Fruit fly (Drosophila melanogaster) whole organism, adult: ENCODE measurements around the gene CG2321.

ENCODE experiments used
- CG11617 ChIP-seq: fragments of 200-800 bp; sonication (Bioruptor generic); optimal IDR thresholded peaks from 2 replicates; lab custom pipeline; 2017; ENCODE audit warnings: mild to moderate bottlenecking, missing biosample characterization, missing genetic modification reagents, missing genetic modification characterization
- CG12768 ChIP-seq: fragments of 200-800 bp; sonication (Bioruptor generic); optimal IDR thresholded peaks from 2 replicates; lab custom pipeline; 2017; ENCODE audit warnings: missing biosample characterization, missing genetic modification characterization, mild to moderate bottlenecking, moderate library complexity, missing genetic modification reagents
- CG14711 ChIP-seq: fragments of 200-800 bp; sonication (Bioruptor generic); optimal IDR thresholded peaks from 2 replicates; lab custom pipeline; 2018; ENCODE audit warnings: missing biosample characterization, mild to moderate bottlenecking, missing genetic modification characterization, moderate library complexity
- CG1620 ChIP-seq: fragments of 200-800 bp; sonication (Bioruptor generic); optimal IDR thresholded peaks from 2 replicates; lab custom pipeline; 2016; ENCODE audit warnings: missing biosample characterization, missing genetic modification characterization
- CG33017 ChIP-seq: fragments of 200-800 bp; sonication (Bioruptor generic); optimal IDR thresholded peaks from 2 replicates; lab custom pipeline; 2018; ENCODE audit warnings: missing biosample characterization, mild to moderate bottlenecking, missing genetic modification characterization, moderate library complexity
- CG5204 ChIP-seq: fragments of 200-800 bp; sonication (Bioruptor generic); optimal IDR thresholded peaks from 2 replicates; lab custom pipeline; 2016; ENCODE audit warnings: missing biosample characterization, missing genetic modification characterization
- CG7045 ChIP-seq: fragments of 200-800 bp; sonication (Bioruptor generic); optimal IDR thresholded peaks from 2 replicates; lab custom pipeline; 2017; ENCODE audit warnings: missing biosample characterization, mild to moderate bottlenecking, missing genetic modification characterization
- CG7101 ChIP-seq: fragments of 200-800 bp; sonication (Bioruptor generic); optimal IDR thresholded peaks from 2 replicates; lab custom pipeline; 2018; ENCODE audit warnings: missing biosample characterization, mild to moderate bottlenecking, missing genetic modification characterization, moderate library complexity
- Clk ChIP-seq: fragments of 200-800 bp; sonication (Bioruptor generic); optimal IDR thresholded peaks from 2 replicates; lab custom pipeline; 2017; ENCODE audit warnings: missing biosample characterization, missing genetic modification characterization
- Crg-1 ChIP-seq: fragments of 200-800 bp; sonication (Bioruptor generic); optimal IDR thresholded peaks from 2 replicates; lab custom pipeline; 2016; ENCODE audit warnings: missing biosample characterization, missing genetic modification characterization
- Hr96 ChIP-seq: fragments of 200-800 bp; sonication (Bioruptor generic); optimal IDR thresholded peaks from 2 replicates; lab custom pipeline; 2016; ENCODE audit warnings: missing biosample characterization, missing genetic modification characterization
- Mnt ChIP-seq: fragments of 200-800 bp; sonication (Bioruptor generic); optimal IDR thresholded peaks from 2 replicates; lab custom pipeline; 2016; ENCODE audit warnings: missing biosample characterization, mild to moderate bottlenecking, missing genetic modification characterization
- bab1 ChIP-seq: fragments of 200-800 bp; sonication (Bioruptor generic); optimal IDR thresholded peaks from 3 replicates; lab custom pipeline; 2019; ENCODE audit warnings: missing biosample characterization, mild to moderate bottlenecking, missing genetic modification characterization, moderate library complexity
- cic ChIP-seq: fragments of 200-800 bp; sonication (Bioruptor generic); optimal IDR thresholded peaks from 2 replicates; lab custom pipeline; 2017; ENCODE audit warnings: missing biosample characterization, mild to moderate bottlenecking, missing genetic modification characterization, moderate library complexity
- cnc ChIP-seq, 2 experiments: fragments of >200 bp; optimal IDR thresholded peaks; 2 replicates each; lab custom pipeline; 2017
- kay ChIP-seq: fragments of 200-800 bp; sonication (Bioruptor generic); peaks from one replicate; lab custom pipeline; 2016; ENCODE audit warnings: missing biosample characterization, missing genetic modification characterization, borderline replicate concordance
- ovo ChIP-seq: fragments of 200-800 bp; sonication (Bioruptor generic); optimal IDR thresholded peaks from 2 replicates; lab custom pipeline; 2016; ENCODE audit warnings: missing biosample characterization, missing genetic modification characterization
- pad ChIP-seq: fragments of 200-800 bp; sonication (Bioruptor generic); optimal IDR thresholded peaks from 3 replicates; lab custom pipeline; 2017; ENCODE audit warnings: missing biosample characterization, missing genetic modification characterization, mild to moderate bottlenecking, moderate library complexity, missing genetic modification reagents
- tj ChIP-seq: fragments of 200-800 bp; sonication (Bioruptor generic); optimal IDR thresholded peaks from 3 replicates; lab custom pipeline; 2017; ENCODE audit warnings: missing biosample characterization, mild to moderate bottlenecking, missing genetic modification characterization, moderate library complexity
- toe ChIP-seq: fragments of 200-800 bp; sonication (Bioruptor generic); optimal IDR thresholded peaks from 2 replicates; lab custom pipeline; 2016; ENCODE audit warnings: missing biosample characterization, missing genetic modification characterization

CG2321 gene

dm6 chr3R:29461846-29462245 is 27.2 kb downstream of the CG2321 start:
- TF ChIP-seq kay (GFP tag; lab: Kevin White, UChicago) (no peak), cic (GFP tag; lab: Kevin White, UChicago) (no peak), ovo (GFP tag; lab: Kevin White, UChicago) (no peak), pad (GFP tag; lab: Kevin White, UChicago) (no peak), CG11617 (GFP tag; lab: Kevin White, UChicago) (no peak)

- TF ChIP-seq cic (GFP tag; lab: Kevin White, UChicago) = no peak
- no peak for TF ChIP-seq CG5204 (GFP tag; lab: Kevin White, UChicago)
- TF ChIP-seq kay (GFP tag; lab: Kevin White, UChicago) = no peak
- TF ChIP-seq CG12768 = no peak
- no peak for TF ChIP-seq bab1 (GFP tag; lab: Kevin White, UChicago)
- TF ChIP-seq toe (GFP tag; lab: Kevin White, UChicago) = no peak
- TF ChIP-seq pad (GFP tag; lab: Kevin White, UChicago) = no peak
- no peak for TF ChIP-seq Crg-1 (GFP tag; lab: Kevin White, UChicago)
- TF ChIP-seq CG1620 (GFP tag; lab: Kevin White, UChicago) = no peak
Observed at dm6 chr3R:29461069-29461468, 28.0 kb downstream of the CG2321 start.

dm6 chr3R:29460225-29460927 is 28.7 kb downstream of the CG2321 start:
- peak; percentile 5 for TF ChIP-seq kay (GFP tag; lab: Kevin White, UChicago)
- TF ChIP-seq ovo (GFP tag; lab: Kevin White, UChicago) = no peak
- TF ChIP-seq Mnt (GFP tag; lab: Kevin White, UChicago) = no peak
- no peak for TF ChIP-seq CG7045 (GFP tag; lab: Kevin White, UChicago)
- TF ChIP-seq cic (GFP tag; lab: Kevin White, UChicago) = no peak
- TF ChIP-seq Crg-1 (GFP tag; lab: Kevin White, UChicago) = no peak
- no peak for TF ChIP-seq CG14711
- TF ChIP-seq CG11617 (GFP tag; lab: Kevin White, UChicago) = no peak
- TF ChIP-seq tj (GFP tag; lab: Kevin White, UChicago) = peak; percentile 59
- no peak for TF ChIP-seq CG7101 (tag; lab: Kevin White, UChicago)
- peak; percentile 44 for TF ChIP-seq CG12768
- no peak for TF ChIP-seq Hr96 (GFP tag; lab: Kevin White, UChicago)
- TF ChIP-seq bab1 (GFP tag; lab: Kevin White, UChicago) = peak; percentile 30
- no peak for TF ChIP-seq pad (GFP tag; lab: Kevin White, UChicago)
- no peak for TF ChIP-seq CG33017 (tag; lab: Kevin White, UChicago)
- TF ChIP-seq CG5204 (GFP tag; lab: Kevin White, UChicago) = no peak
- TF ChIP-seq Clk (GFP tag; lab: Kevin White, UChicago) = no peak

dm6 chr3R:29458689-29459136 is 30.4 kb downstream of the CG2321 start:
- TF ChIP-seq Hr96 (GFP tag; lab: Kevin White, UChicago) = no peak
- TF ChIP-seq CG12768 = no peak
- TF ChIP-seq CG33017 (tag; lab: Kevin White, UChicago) = no peak
- no peak for TF ChIP-seq CG1620 (GFP tag; lab: Kevin White, UChicago)

dm6 chr3R:29457779-29458382 is 31.2 kb downstream of the CG2321 start:
- TF ChIP-seq cic (GFP tag; lab: Kevin White, UChicago) (no peak), Mnt (GFP tag; lab: Kevin White, UChicago) (no peak), CG7045 (GFP tag; lab: Kevin White, UChicago) (no peak), toe (GFP tag; lab: Kevin White, UChicago) (no peak), bab1 (GFP tag; lab: Kevin White, UChicago) (no peak), pad (GFP tag; lab: Kevin White, UChicago) (no peak), Clk (GFP tag; lab: Kevin White, UChicago) (no peak), ovo (GFP tag; lab: Kevin White, UChicago) (no peak), CG11617 (GFP tag; lab: Kevin White, UChicago) (no peak), CG33017 (tag; lab: Kevin White, UChicago) (no peak), kay (GFP tag; lab: Kevin White, UChicago) (no peak), Crg-1 (GFP tag; lab: Kevin White, UChicago) (no peak)

- TF ChIP-seq CG5204 (GFP tag; lab: Kevin White, UChicago) = no peak
- TF ChIP-seq Crg-1 (GFP tag; lab: Kevin White, UChicago) = no peak
- no peak for TF ChIP-seq CG12768
- TF ChIP-seq kay (GFP tag; lab: Kevin White, UChicago) = no peak
Observed at dm6 chr3R:29457215-29457614, 31.9 kb downstream of the CG2321 start.

dm6 chr3R:29450333-29450732 is 38.7 kb downstream of the CG2321 start:
- TF ChIP-seq Clk (GFP tag; lab: Kevin White, UChicago) (no peak), CG7101 (tag; lab: Kevin White, UChicago) (no peak), CG33017 (tag; lab: Kevin White, UChicago) (no peak), CG5204 (GFP tag; lab: Kevin White, UChicago) (no peak), kay (GFP tag; lab: Kevin White, UChicago) (no peak), CG14711 (no peak), Hr96 (GFP tag; lab: Kevin White, UChicago) (no peak), Mnt (GFP tag; lab: Kevin White, UChicago) (no peak), pad (GFP tag; lab: Kevin White, UChicago) (no peak), CG7045 (GFP tag; lab: Kevin White, UChicago) (no peak), cnc (optimal IDR thresholded peaks at IDR 0.05; lab: Kevin White, UChicago) (no peak), cic (GFP tag; lab: Kevin White, UChicago) (no peak), bab1 (GFP tag; lab: Kevin White, UChicago) (no peak), ovo (GFP tag; lab: Kevin White, UChicago) (no peak), CG1620 (GFP tag; lab: Kevin White, UChicago) (no peak), CG11617 (GFP tag; lab: Kevin White, UChicago) (no peak)
